Worm (Caenorhabditis elegans): ENCODE results near the gene fat-2.

Gene fat-2

DNA sequence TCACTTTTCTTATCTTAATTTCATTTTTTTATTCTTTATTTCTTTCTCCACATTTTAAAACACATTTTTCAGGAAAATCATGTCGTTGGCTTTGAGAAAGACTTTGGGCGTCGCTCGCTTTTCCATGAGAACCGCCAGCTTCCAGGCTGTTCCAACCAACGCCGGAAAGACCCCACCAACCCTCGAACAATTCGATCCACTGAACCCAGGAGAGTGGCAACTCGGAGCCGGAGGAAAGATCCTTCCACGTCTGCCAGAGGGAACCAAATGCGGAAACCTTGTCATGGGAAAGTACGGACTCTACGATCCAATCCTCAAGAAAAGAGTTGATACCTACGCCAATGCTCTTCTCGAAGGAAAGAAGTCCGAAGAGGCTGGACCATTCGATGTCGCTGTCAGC lies 23.6 kb upstream of the fat-2 start, which contains the start of gene kdp-1:
Gene kdp-1, plus strand, starts transcription at position 80 of the 400 bp plus-strand sequence.
- TF ChIP-seq ztf-26 (tag; optimal IDR thresholded peaks at IDR 0.05) (no peak), madf-3 (GFP tag; IDR thresholded peaks at IDR 0.05) (0 out of 2 replicates have a peak, but pooled peaks have one; percentile 72), Y53G8AR.9 (GFP tag; conservative IDR thresholded peaks at IDR 0.05) (0 out of 2 replicates have a peak, but pooled peaks have one; percentile 26), madf-6 (GFP tag; IDR thresholded peaks at IDR 0.05) (peak; percentile 47), nfya-1 (tag; optimal IDR thresholded peaks at IDR 0.05; ENCODE audit: borderline replicate concordance, insufficient read depth) (no peak), aptf-3 (GFP tag; IDR thresholded peaks at IDR 0.05) (0 out of 2 replicates have a peak, but pooled peaks have one; percentile 16), Y79H2A.3 (GFP tag; conservative IDR thresholded peaks at IDR 0.05) (no peak), zim-3 (tag; optimal IDR thresholded peaks at IDR 0.05) (peak; percentile 51), attf-6 (GFP tag; IDR thresholded peaks at IDR 0.05) (0 out of 2 replicates have a peak, but pooled peaks have one; percentile 38), ccch-3 (GFP tag; optimal IDR thresholded peaks at IDR 0.05) (no peak), F52B5.7 (tag; optimal IDR thresholded peaks at IDR 0.05) (peak; percentile 2), C17E4.6 (GFP tag; IDR thresholded peaks at IDR 0.05) (no peak), ztf-6 (GFP tag; IDR thresholded peaks at IDR 0.05) (no peak), mcd-1 (GFP tag; IDR thresholded peaks at IDR 0.05) (peak; percentile 62), snpc-4 (GFP tag; optimal IDR thresholded peaks at IDR 0.05) (no peak), snpc-4 (tag; optimal IDR thresholded peaks at IDR 0.05) (peak in 1 of 4 experiments; percentile 45), pha-4 (tag; optimal IDR thresholded peaks at IDR 0.05) (no peak), xnd-1 (tag; optimal IDR thresholded peaks at IDR 0.05) (no peak), him-1 (tag; optimal IDR thresholded peaks at IDR 0.05) (no peak), ama-1 (optimal IDR thresholded peaks at IDR 0.05) (no peak), ama-1 (GFP tag; optimal IDR thresholded peaks at IDR 0.05) (no peak), lin-35 (GFP tag; optimal IDR thresholded peaks at IDR 0.05) (no peak), F49E8.2 (tag; optimal IDR thresholded peaks at IDR 0.05; ENCODE audit: insufficient read depth) (peak; percentile 34), nfyb-1 (GFP tag; IDR thresholded peaks at IDR 0.05) (0 out of 2 replicates have a peak, but pooled peaks have one; percentile 31), attf-3 (GFP tag; conservative IDR thresholded peaks at IDR 0.05) (no peak), dpl-1 (GFP tag; optimal IDR thresholded peaks at IDR 0.05) (no peak), zfh-2 (GFP tag; conservative IDR thresholded peaks at IDR 0.05) (peak; percentile 66; the same call in 1 of the 2 replicates), F37B4.10 (GFP tag; IDR thresholded peaks at IDR 0.05) (no peak), nhr-27 (tag; optimal IDR thresholded peaks at IDR 0.05) (no peak), tbx-9 (tag; optimal IDR thresholded peaks at IDR 0.05; ENCODE audit: borderline replicate concordance) (no peak), tbp1 (GFP tag; optimal IDR thresholded peaks at IDR 0.05) (no peak), ets-4 (GFP tag; optimal IDR thresholded peaks at IDR 0.05) (no peak), ztf-25 (GFP tag; IDR thresholded peaks at IDR 0.05) (0 out of 2 replicates have a peak, but pooled peaks have one; percentile 53), chd-7 (tag; optimal IDR thresholded peaks at IDR 0.05) (no peak), tlf-1 (GFP tag; optimal IDR thresholded peaks at IDR 0.05) (no peak), ceh-58 (GFP tag; IDR thresholded peaks at IDR 0.05) (no peak), F33H1.4 (GFP tag; IDR thresholded peaks at IDR 0.05) (no peak; the same call in 1 of the 2 replicates), madf-10 (tag; optimal IDR thresholded peaks at IDR 0.05) (no peak), ztf-28 (GFP tag; IDR thresholded peaks at IDR 0.05) (no peak), fkh-3 (tag; optimal IDR thresholded peaks at IDR 0.05) (peak; percentile 35), repo-1 (tag; optimal IDR thresholded peaks at IDR 0.05) (peak; percentile 62), rec-8 (tag; optimal IDR thresholded peaks at IDR 0.05) (peak in 1 of 2 experiments; percentile 42), hlh-12 (tag; optimal IDR thresholded peaks at IDR 0.05) (no peak), ekl-4 (GFP tag; IDR thresholded peaks at IDR 0.05) (no peak), nfya-2 (GFP tag; IDR thresholded peaks at IDR 0.05) (0 out of 2 replicates have a peak, but pooled peaks have one; percentile 60)

Data from whole organism, young adult.